Fruit fly (Drosophila melanogaster) Kc167 (cell line): ENCODE data around the gene hid.

Experiments
- Myc ChIP-seq: fragments of >200 bp; optimal IDR thresholded peaks from 2 replicates; lab custom pipeline; 2017; ENCODE audit warnings: missing external identifiers
- h ChIP-seq: fragments of >200 bp; optimal IDR thresholded peaks from 3 replicates; lab custom pipeline; 2018; ENCODE audit warnings: missing external identifiers
- insv ChIP-seq: fragments of >200 bp; optimal IDR thresholded peaks from 3 replicates; lab custom pipeline; 2018; ENCODE audit warnings: missing external identifiers
- psq ChIP-seq: fragments of >200 bp; optimal IDR thresholded peaks from 2 replicates; lab custom pipeline; 2017; ENCODE audit warnings: missing external identifiers
- ttk ChIP-seq: sonication (Bioruptor generic); optimal IDR thresholded peaks from 2 replicates; lab custom pipeline; 2017; ENCODE audit warnings: missing external identifiers

dm6 chr3L:18185542-18186312 lies at the start of gene hid:
- TF ChIP-seq ttk (lab: Kevin White, UChicago) (no peak), psq (no peak), Myc (lab: Kevin White, UChicago) (no peak), insv (lab: Kevin White, UChicago) (no peak), h (lab: Kevin White, UChicago) (no peak)
